Fruit fly (Drosophila melanogaster) whole organism, adult: ENCODE measurements around the gene Osi12.

Source experiments
- CG11617 ChIP-seq: fragments of 200-800 bp; sonication (Bioruptor generic); optimal IDR thresholded peaks from 2 replicates; lab custom pipeline; 2017; ENCODE audit warnings: mild to moderate bottlenecking, missing biosample characterization, missing genetic modification reagents, missing genetic modification characterization
- CG12768 ChIP-seq: fragments of 200-800 bp; sonication (Bioruptor generic); optimal IDR thresholded peaks from 2 replicates; lab custom pipeline; 2017; ENCODE audit warnings: missing biosample characterization, missing genetic modification characterization, mild to moderate bottlenecking, moderate library complexity, missing genetic modification reagents
- CG14711 ChIP-seq: fragments of 200-800 bp; sonication (Bioruptor generic); optimal IDR thresholded peaks from 2 replicates; lab custom pipeline; 2018; ENCODE audit warnings: missing biosample characterization, mild to moderate bottlenecking, missing genetic modification characterization, moderate library complexity
- CG1620 ChIP-seq: fragments of 200-800 bp; sonication (Bioruptor generic); optimal IDR thresholded peaks from 2 replicates; lab custom pipeline; 2016; ENCODE audit warnings: missing biosample characterization, missing genetic modification characterization
- CG33017 ChIP-seq: fragments of 200-800 bp; sonication (Bioruptor generic); optimal IDR thresholded peaks from 2 replicates; lab custom pipeline; 2018; ENCODE audit warnings: missing biosample characterization, mild to moderate bottlenecking, missing genetic modification characterization, moderate library complexity
- CG5204 ChIP-seq: fragments of 200-800 bp; sonication (Bioruptor generic); optimal IDR thresholded peaks from 2 replicates; lab custom pipeline; 2016; ENCODE audit warnings: missing biosample characterization, missing genetic modification characterization
- CG7045 ChIP-seq: fragments of 200-800 bp; sonication (Bioruptor generic); optimal IDR thresholded peaks from 2 replicates; lab custom pipeline; 2017; ENCODE audit warnings: missing biosample characterization, mild to moderate bottlenecking, missing genetic modification characterization
- CG7101 ChIP-seq: fragments of 200-800 bp; sonication (Bioruptor generic); optimal IDR thresholded peaks from 2 replicates; lab custom pipeline; 2018; ENCODE audit warnings: missing biosample characterization, mild to moderate bottlenecking, missing genetic modification characterization, moderate library complexity
- Clk ChIP-seq: fragments of 200-800 bp; sonication (Bioruptor generic); optimal IDR thresholded peaks from 2 replicates; lab custom pipeline; 2017; ENCODE audit warnings: missing biosample characterization, missing genetic modification characterization
- Crg-1 ChIP-seq: fragments of 200-800 bp; sonication (Bioruptor generic); optimal IDR thresholded peaks from 2 replicates; lab custom pipeline; 2016; ENCODE audit warnings: missing biosample characterization, missing genetic modification characterization
- Hr96 ChIP-seq: fragments of 200-800 bp; sonication (Bioruptor generic); optimal IDR thresholded peaks from 2 replicates; lab custom pipeline; 2016; ENCODE audit warnings: missing biosample characterization, missing genetic modification characterization
- Mnt ChIP-seq: fragments of 200-800 bp; sonication (Bioruptor generic); optimal IDR thresholded peaks from 2 replicates; lab custom pipeline; 2016; ENCODE audit warnings: missing biosample characterization, mild to moderate bottlenecking, missing genetic modification characterization
- bab1 ChIP-seq: fragments of 200-800 bp; sonication (Bioruptor generic); optimal IDR thresholded peaks from 3 replicates; lab custom pipeline; 2019; ENCODE audit warnings: missing biosample characterization, mild to moderate bottlenecking, missing genetic modification characterization, moderate library complexity
- cic ChIP-seq: fragments of 200-800 bp; sonication (Bioruptor generic); optimal IDR thresholded peaks from 2 replicates; lab custom pipeline; 2017; ENCODE audit warnings: missing biosample characterization, mild to moderate bottlenecking, missing genetic modification characterization, moderate library complexity
- cnc ChIP-seq, 2 experiments: fragments of >200 bp; optimal IDR thresholded peaks; 2 replicates each; lab custom pipeline; 2017
- kay ChIP-seq: fragments of 200-800 bp; sonication (Bioruptor generic); peaks from one replicate; lab custom pipeline; 2016; ENCODE audit warnings: missing biosample characterization, missing genetic modification characterization, borderline replicate concordance
- ovo ChIP-seq: fragments of 200-800 bp; sonication (Bioruptor generic); optimal IDR thresholded peaks from 2 replicates; lab custom pipeline; 2016; ENCODE audit warnings: missing biosample characterization, missing genetic modification characterization
- pad ChIP-seq: fragments of 200-800 bp; sonication (Bioruptor generic); optimal IDR thresholded peaks from 3 replicates; lab custom pipeline; 2017; ENCODE audit warnings: missing biosample characterization, missing genetic modification characterization, mild to moderate bottlenecking, moderate library complexity, missing genetic modification reagents
- tj ChIP-seq: fragments of 200-800 bp; sonication (Bioruptor generic); optimal IDR thresholded peaks from 3 replicates; lab custom pipeline; 2017; ENCODE audit warnings: missing biosample characterization, mild to moderate bottlenecking, missing genetic modification characterization, moderate library complexity
- toe ChIP-seq: fragments of 200-800 bp; sonication (Bioruptor generic); optimal IDR thresholded peaks from 2 replicates; lab custom pipeline; 2016; ENCODE audit warnings: missing biosample characterization, missing genetic modification characterization

The Osi12 gene

DNA sequence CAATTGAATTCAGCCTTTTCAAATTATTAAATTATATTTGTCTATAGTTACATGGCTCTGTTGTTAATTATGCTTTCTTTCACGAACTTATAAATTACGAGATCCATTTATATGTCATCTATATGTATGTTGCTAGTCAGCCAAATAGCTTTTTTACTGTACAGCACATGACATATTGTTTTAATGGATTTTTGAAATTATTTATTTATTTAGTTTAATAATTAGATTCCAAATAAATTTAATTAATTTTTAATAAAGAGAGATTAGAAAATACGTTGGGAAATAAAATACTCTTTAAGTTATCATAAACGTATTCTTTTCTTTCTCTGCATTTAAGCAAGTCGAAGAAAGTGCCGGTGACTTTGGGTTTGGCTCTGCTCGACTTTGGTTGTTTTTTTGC is 37.0 kb upstream of the Osi12 start:
- TF ChIP-seq Mnt (GFP tag; lab: Kevin White, UChicago) (no peak), Hr96 (GFP tag; lab: Kevin White, UChicago) (no peak), kay (no peak), ovo (GFP tag; lab: Kevin White, UChicago) (no peak), CG11617 (GFP tag; lab: Kevin White, UChicago) (no peak), bab1 (GFP tag; lab: Kevin White, UChicago) (no peak), CG33017 (no peak), pad (GFP tag; lab: Kevin White, UChicago) (no peak), CG7045 (GFP tag; lab: Kevin White, UChicago) (no peak), cnc (optimal IDR thresholded peaks at IDR 0.05; lab: Kevin White, UChicago) (no peak), Clk (no peak), cic (GFP tag; lab: Kevin White, UChicago) (no peak), toe (no peak), CG14711 (tag; lab: Kevin White, UChicago) (no peak), CG5204 (GFP tag; lab: Kevin White, UChicago) (no peak), tj (no peak), CG7101 (tag; lab: Kevin White, UChicago) (no peak)

DNA sequence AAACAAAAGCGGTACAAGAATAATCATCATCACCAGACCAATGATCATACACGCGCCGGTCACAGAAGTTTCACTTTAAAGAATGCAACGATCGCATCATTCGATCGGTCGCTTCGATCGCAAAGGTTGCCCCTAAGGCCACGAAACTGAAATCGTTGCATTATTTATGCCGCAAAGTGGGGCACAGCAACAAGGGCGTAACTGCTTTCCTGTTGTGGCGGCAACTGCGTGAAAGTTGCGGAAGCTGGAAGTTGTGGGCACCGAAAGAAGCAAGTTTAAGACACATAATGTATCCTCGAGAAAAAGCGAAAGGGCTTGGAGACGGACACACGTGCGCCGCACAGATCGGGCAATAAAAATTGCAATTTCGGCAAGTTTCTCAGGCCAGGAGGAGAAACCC is 34.3 kb upstream of the Osi12 start:
- no peak for TF ChIP-seq CG7101 (tag; lab: Kevin White, UChicago)
- TF ChIP-seq CG1620 (GFP tag; lab: Kevin White, UChicago) = no peak
- TF ChIP-seq Mnt (GFP tag; lab: Kevin White, UChicago) = no peak
- TF ChIP-seq CG5204 (GFP tag; lab: Kevin White, UChicago) = no peak

DNA sequence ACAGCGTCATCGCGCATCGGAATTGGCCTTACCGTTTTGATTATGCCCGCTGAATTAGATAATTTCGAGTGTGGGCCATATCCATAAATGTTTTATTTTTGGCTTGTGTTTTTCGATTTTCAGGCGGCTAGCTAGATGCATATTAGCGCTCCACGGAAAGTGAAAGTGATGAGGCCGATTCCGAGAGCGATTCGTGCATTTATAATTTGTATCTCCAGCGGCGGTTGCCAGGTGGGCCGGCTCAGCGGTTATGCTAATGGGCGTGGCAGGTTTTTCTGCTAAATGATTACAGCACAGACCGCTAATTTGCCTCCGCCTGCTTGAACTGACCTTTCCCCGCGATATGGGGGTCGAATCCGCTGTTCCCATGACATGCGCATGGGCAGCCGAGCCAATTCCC is 33.3 kb upstream of the Osi12 start:
- TF ChIP-seq bab1 (GFP tag; lab: Kevin White, UChicago) (no peak), cnc (optimal IDR thresholded peaks at IDR 0.05; lab: Kevin White, UChicago) (no peak)

DNA sequence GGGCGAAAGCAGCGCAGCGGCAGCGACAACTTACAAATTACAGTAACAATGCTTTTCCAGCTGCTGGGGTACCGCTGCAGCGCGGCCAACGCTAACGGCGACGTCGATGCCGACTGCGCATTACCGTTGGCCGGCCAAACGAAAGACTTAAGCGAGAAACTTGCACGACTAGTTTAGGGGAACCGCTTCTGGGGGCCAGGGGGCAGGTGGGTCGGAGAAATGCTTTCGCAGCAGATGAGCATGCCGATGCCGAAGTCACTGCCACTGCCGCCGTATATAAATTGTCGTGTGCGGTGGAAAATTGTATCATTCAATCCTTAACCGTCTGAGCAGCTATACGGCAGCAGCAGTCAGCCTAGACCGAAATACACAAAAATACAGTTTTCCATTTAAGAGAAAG is 29.6 kb upstream of the Osi12 start, which contains the start of gene Osi7:
Osi7 (plus strand) TSS at position 301 of the 400 bp plus-strand sequence.
- no peak for TF ChIP-seq kay
- TF ChIP-seq ovo (GFP tag; lab: Kevin White, UChicago) = no peak
- TF ChIP-seq CG12768 (GFP tag; lab: Kevin White, UChicago) = no peak
- no peak for TF ChIP-seq Clk
- no peak for TF ChIP-seq bab1 (GFP tag; lab: Kevin White, UChicago)
- no peak for TF ChIP-seq Crg-1 (GFP tag; lab: Kevin White, UChicago)
- TF ChIP-seq Hr96 (GFP tag; lab: Kevin White, UChicago) = no peak
- TF ChIP-seq CG14711 (tag; lab: Kevin White, UChicago) = no peak
- no peak for TF ChIP-seq CG7101 (tag; lab: Kevin White, UChicago)
- no peak for TF ChIP-seq Mnt (GFP tag; lab: Kevin White, UChicago)
- no peak for TF ChIP-seq cnc (optimal IDR thresholded peaks at IDR 0.05; lab: Kevin White, UChicago)
- TF ChIP-seq cic (GFP tag; lab: Kevin White, UChicago) = no peak
- TF ChIP-seq CG1620 (GFP tag; lab: Kevin White, UChicago) = no peak
- TF ChIP-seq tj = no peak
- no peak for TF ChIP-seq pad (GFP tag; lab: Kevin White, UChicago)
- TF ChIP-seq CG7045 (GFP tag; lab: Kevin White, UChicago) = no peak
- no peak for TF ChIP-seq CG33017
- TF ChIP-seq CG11617 (GFP tag; lab: Kevin White, UChicago) = no peak
- no peak for TF ChIP-seq toe
- TF ChIP-seq CG5204 (GFP tag; lab: Kevin White, UChicago) = no peak

DNA sequence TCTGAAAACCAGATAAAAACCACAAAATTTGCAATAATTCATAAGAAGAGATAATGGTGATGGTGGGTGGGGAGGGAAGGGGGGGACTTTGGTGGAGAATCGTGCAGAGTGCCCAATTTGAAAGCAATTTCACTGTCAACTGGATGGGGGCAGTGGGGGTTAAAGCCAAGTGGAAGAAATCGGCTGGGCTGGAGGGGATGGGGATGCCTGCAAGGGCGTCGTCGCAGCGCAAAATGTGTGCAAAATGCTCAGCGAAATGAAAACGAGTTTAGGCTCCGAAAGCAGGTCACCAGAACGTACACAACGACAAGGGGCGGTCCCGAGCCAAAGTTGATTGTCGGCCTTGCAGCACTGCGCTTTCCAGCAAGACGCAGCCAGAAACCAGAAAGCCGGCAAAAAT is 25.5 kb upstream of the Osi12 start:
- TF ChIP-seq CG14711 (tag; lab: Kevin White, UChicago) (no peak), CG1620 (GFP tag; lab: Kevin White, UChicago) (no peak), ovo (GFP tag; lab: Kevin White, UChicago) (no peak), cnc (optimal IDR thresholded peaks at IDR 0.05; lab: Kevin White, UChicago) (no peak), toe (no peak), kay (no peak), CG33017 (no peak), CG5204 (GFP tag; lab: Kevin White, UChicago) (no peak)

DNA sequence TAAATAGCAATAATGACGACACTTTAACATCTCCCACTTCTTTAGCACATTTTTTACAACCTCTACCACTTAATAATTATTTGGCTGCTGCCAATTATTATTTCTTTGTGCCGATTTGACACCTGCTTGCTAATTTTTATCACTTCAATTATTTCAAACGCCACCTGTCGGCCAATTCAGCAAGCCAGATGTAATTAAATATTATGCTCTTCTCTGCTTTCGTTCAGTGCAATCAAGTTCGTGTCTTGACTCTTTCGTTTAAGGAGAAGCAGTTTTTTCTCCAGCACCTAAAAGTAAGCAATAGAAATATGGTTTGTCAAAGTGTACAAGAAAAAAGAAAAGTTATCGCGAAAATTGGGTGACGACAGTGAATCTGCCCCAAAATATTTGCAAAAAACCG is 23.9 kb upstream of the Osi12 start:
- TF ChIP-seq toe (no peak), CG5204 (GFP tag; lab: Kevin White, UChicago) (no peak)

DNA sequence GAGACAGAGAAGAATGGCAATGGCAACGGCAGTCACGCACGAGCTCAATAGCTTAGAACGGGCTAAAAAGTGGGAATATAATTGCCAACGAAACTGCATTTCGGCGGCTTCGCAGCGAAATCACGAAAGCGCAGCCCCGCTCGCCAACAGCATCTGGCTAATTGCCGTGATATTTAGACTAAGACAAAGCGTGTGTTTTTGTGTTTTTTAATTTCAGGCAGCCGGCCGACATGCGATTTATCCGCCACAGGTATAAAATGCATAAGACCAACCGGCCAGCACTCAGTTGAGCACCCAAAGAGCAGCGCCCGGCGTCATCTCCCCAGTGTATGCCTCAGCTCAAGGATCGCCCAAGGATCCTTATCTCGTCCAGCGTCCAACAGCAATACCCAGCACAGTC is 23.5 kb upstream of the Osi12 start, which contains the start of gene Osi8:
Osi8 (plus strand) TSS at position 301 of the 400 bp plus-strand sequence.
- TF ChIP-seq ovo (GFP tag; lab: Kevin White, UChicago) (no peak), CG7045 (GFP tag; lab: Kevin White, UChicago) (no peak), cic (GFP tag; lab: Kevin White, UChicago) (no peak), CG1620 (GFP tag; lab: Kevin White, UChicago) (no peak), Clk (no peak), pad (GFP tag; lab: Kevin White, UChicago) (no peak), CG11617 (GFP tag; lab: Kevin White, UChicago) (no peak)

DNA sequence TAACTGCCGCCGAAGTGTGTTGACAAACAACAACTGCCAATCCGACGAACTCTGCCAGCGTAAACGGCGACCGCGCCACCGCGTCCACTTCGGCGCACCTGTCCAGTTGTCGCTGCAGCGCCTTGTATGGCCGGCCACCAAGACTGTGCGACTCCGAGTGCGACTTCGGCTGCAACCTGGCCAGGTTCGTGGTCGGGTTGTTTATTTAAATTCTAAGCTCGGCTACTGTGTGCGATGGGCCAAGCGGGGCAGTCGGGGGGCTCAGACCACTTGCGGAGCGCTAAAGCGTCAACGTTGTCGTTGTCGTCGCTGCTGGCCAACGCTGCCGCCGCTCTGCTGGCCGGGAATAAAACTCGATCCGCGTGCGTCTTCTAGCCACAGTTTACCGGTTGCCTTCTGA is 18.5 kb upstream of the Osi12 start, which contains the start of gene Osi9:
Osi9 (plus strand) TSS at position 375 of the 400 bp plus-strand sequence.
- TF ChIP-seq bab1 (GFP tag; lab: Kevin White, UChicago) (no peak), kay (no peak), CG1620 (GFP tag; lab: Kevin White, UChicago) (no peak), CG33017 (no peak), CG7101 (tag; lab: Kevin White, UChicago) (no peak), tj (no peak), CG7045 (GFP tag; lab: Kevin White, UChicago) (no peak), Crg-1 (GFP tag; lab: Kevin White, UChicago) (no peak), Mnt (GFP tag; lab: Kevin White, UChicago) (no peak), toe (no peak), cic (GFP tag; lab: Kevin White, UChicago) (no peak)
